Worm (Caenorhabditis elegans) whole organism, L2 larva: ENCODE measurements around the gene nhr-71.
A peak's percentile ranks its signal among the peaks of the same experiment; 100 is the strongest.

Source experiments
- C34F6.9 ChIP-seq: fragments of 150-350 bp; optimal IDR thresholded peaks from 2 replicates; lab custom pipeline; 2014; ENCODE audit warnings: missing biosample characterization, missing genetic modification characterization
- R02D3.7 ChIP-seq: fragments of 150-350 bp; optimal IDR thresholded peaks from 2 replicates; lab custom pipeline; 2014; ENCODE audit warnings: missing biosample characterization, missing genetic modification characterization
- Y55F3AM.14 ChIP-seq: fragments of 200-800 bp; sonication (Bioruptor generic); optimal IDR thresholded peaks from 2 replicates; lab custom pipeline; 2018; ENCODE audit warnings: mild to moderate bottlenecking, missing genetic modification characterization, missing compliant biosample characterization
- blmp-1 ChIP-seq: sonication (generic microtip); optimal IDR thresholded peaks from 2 replicates; lab custom pipeline; 2017; ENCODE audit warnings: missing genetic modification characterization, mild to moderate bottlenecking, missing compliant biosample characterization, antibody characterized with exemption, moderate library complexity; ENCODE audit not compliant: insufficient read depth
- ceh-16 ChIP-seq: fragments of 150-350 bp; optimal IDR thresholded peaks from 2 replicates; lab custom pipeline; 2014; ENCODE audit warnings: missing biosample characterization, missing genetic modification characterization
- crh-2 ChIP-seq: sonication (generic microtip); optimal IDR thresholded peaks from 2 replicates; lab custom pipeline; 2017; ENCODE audit warnings: missing biosample characterization, missing genetic modification characterization
- dmd-4 ChIP-seq: sonication (generic microtip); optimal IDR thresholded peaks from 2 replicates; lab custom pipeline; 2017; ENCODE audit warnings: missing biosample characterization, missing genetic modification characterization
- egl-27 ChIP-seq: sonication (generic microtip); optimal IDR thresholded peaks from 3 replicates; lab custom pipeline; 2017; ENCODE audit warnings: missing biosample characterization, missing genetic modification reagents, missing genetic modification characterization
- elt-3 ChIP-seq: sonication (generic microtip); optimal IDR thresholded peaks from 2 replicates; lab custom pipeline; 2017; ENCODE audit warnings: missing biosample characterization, missing genetic modification characterization
- gmeb-1 ChIP-seq: fragments of 150-350 bp; optimal IDR thresholded peaks from 2 replicates; lab custom pipeline; 2014; ENCODE audit warnings: missing biosample characterization, missing genetic modification characterization
- lin-13 ChIP-seq: fragments of 150-350 bp; optimal IDR thresholded peaks from 2 replicates; lab custom pipeline; 2014; ENCODE audit warnings: missing biosample characterization, missing genetic modification reagents, missing genetic modification characterization
- lsy-2 ChIP-seq, 2 experiments: fragments of 150-350 bp in 1 of 2; sonication (generic microtip) in 1 of 2; optimal IDR thresholded peaks; 2 replicates each; lab custom pipeline; 2014 to 2017; ENCODE audit warnings: missing biosample characterization in 2 of 2, missing genetic modification characterization in 2 of 2
- mab-5 ChIP-seq: fragments of 150-350 bp; optimal IDR thresholded peaks from 2 replicates; lab custom pipeline; 2014; ENCODE audit warnings: missing biosample characterization, missing genetic modification characterization
- mbf-1 ChIP-seq: sonication (generic microtip); optimal IDR thresholded peaks from 2 replicates; lab custom pipeline; 2017; ENCODE audit warnings: missing biosample characterization, missing genetic modification characterization
- mdl-1 ChIP-seq, 2 experiments: fragments of 150-350 bp in 1 of 2; sonication (generic microtip) in 1 of 2; optimal IDR thresholded peaks; 2 replicates each; lab custom pipeline; 2017; ENCODE audit warnings: missing biosample characterization in 2 of 2, missing genetic modification characterization in 2 of 2
- nhr-10 ChIP-seq: sonication (generic microtip); optimal IDR thresholded peaks from 2 replicates; lab custom pipeline; 2017; ENCODE audit warnings: missing biosample characterization, missing genetic modification characterization
- nhr-11 ChIP-seq: fragments of 150-350 bp; optimal IDR thresholded peaks from 2 replicates; lab custom pipeline; 2014; ENCODE audit warnings: missing biosample characterization, missing genetic modification characterization
- nhr-129 ChIP-seq: fragments of 150-350 bp; optimal IDR thresholded peaks from 2 replicates; lab custom pipeline; 2014; ENCODE audit warnings: missing biosample characterization, missing genetic modification characterization
- nhr-21 ChIP-seq: fragments of 150-350 bp; optimal IDR thresholded peaks from 2 replicates; lab custom pipeline; 2014; ENCODE audit warnings: missing biosample characterization, missing genetic modification characterization
- nhr-23 ChIP-seq: fragments of 150-350 bp; optimal IDR thresholded peaks from 2 replicates; lab custom pipeline; 2014; ENCODE audit warnings: missing biosample characterization, missing genetic modification reagents, missing genetic modification characterization
- nhr-237 ChIP-seq: fragments of 150-350 bp; optimal IDR thresholded peaks from 2 replicates; lab custom pipeline; 2014; ENCODE audit warnings: missing biosample characterization, missing genetic modification characterization
- nhr-25 ChIP-seq: fragments of 150-350 bp; sonication (generic microtip); optimal IDR thresholded peaks from 3 replicates; lab custom pipeline; 2014; ENCODE audit warnings: missing biosample characterization, missing genetic modification characterization
- nhr-6 ChIP-seq: fragments of 150-350 bp; optimal IDR thresholded peaks from 2 replicates; lab custom pipeline; 2014; ENCODE audit warnings: missing biosample characterization, missing genetic modification characterization
- nhr-77 ChIP-seq: fragments of 150-350 bp; optimal IDR thresholded peaks from 2 replicates; lab custom pipeline; 2014; ENCODE audit warnings: missing biosample characterization, missing genetic modification characterization
- sem-4 ChIP-seq: fragments of 150-350 bp; optimal IDR thresholded peaks from 2 replicates; lab custom pipeline; 2014; ENCODE audit warnings: missing biosample characterization, missing genetic modification reagents, missing genetic modification characterization
- skn-1 ChIP-seq: sonication (generic microtip); optimal IDR thresholded peaks from 2 replicates; lab custom pipeline; 2017; ENCODE audit warnings: missing biosample characterization, missing genetic modification characterization
- sma-3 ChIP-seq: sonication (generic microtip); optimal IDR thresholded peaks from 2 replicates; lab custom pipeline; 2016; ENCODE audit warnings: missing genetic modification reagents, missing genetic modification characterization, missing compliant biosample characterization
- sma-9 ChIP-seq, 2 experiments: fragments of 150-350 bp in 1 of 2; sonication (generic microtip) in 1 of 2; optimal IDR thresholded peaks; 2 replicates each; lab custom pipeline; 2014 to 2016; ENCODE audit warnings: missing genetic modification characterization in 2 of 2, mild to moderate bottlenecking in 1 of 2, missing biosample characterization in 1 of 2, missing compliant biosample characterization in 1 of 2, missing genetic modification reagents in 1 of 2, moderate library complexity in 1 of 2
- snpc-4 ChIP-seq: fragments of 150-350 bp; optimal IDR thresholded peaks from 2 replicates; lab custom pipeline; 2014; ENCODE audit warnings: missing biosample characterization, missing genetic modification characterization
- unc-39 ChIP-seq: fragments of 150-350 bp; optimal IDR thresholded peaks from 2 replicates; lab custom pipeline; 2014; ENCODE audit warnings: missing biosample characterization, missing genetic modification characterization
- ztf-1 ChIP-seq: fragments of 200-800 bp; sonication (Bioruptor generic); conservative IDR thresholded peaks from 2 replicates; pipeline ENCODE4 v1.3.6; 2022; ENCODE audit warnings: missing genetic modification characterization, missing compliant biosample characterization
- ztf-4 ChIP-seq: fragments of 150-350 bp; optimal IDR thresholded peaks from 2 replicates; lab custom pipeline; 2014; ENCODE audit warnings: missing biosample characterization, missing genetic modification characterization

The nhr-71 gene

ce11 chrX:13700642-13701233 is 46.4 kb upstream of the nhr-71 start (continued):
- TF ChIP-seq unc-39 (peak; percentile 99), sem-4 (tag; lab: Kevin White, UChicago) (peak; percentile 99), ceh-16 (tag; lab: Kevin White, UChicago) (peak; percentile 98), snpc-4 (peak; percentile 94), mbf-1 (peak; percentile 78), nhr-237 (tag; lab: Kevin White, UChicago) (peak; percentile 99), nhr-6 (tag; lab: Kevin White, UChicago) (peak; percentile 100), sma-3 (peak; percentile 99), ztf-1 (GFP tag; lab: Robert Waterston, UW) (0 out of 2 replicates have a peak, but pooled peaks have one; percentile 78), nhr-77 (tag; lab: Kevin White, UChicago) (peak; percentile 97)

ce11 chrX:13702923-13703322 is 44.2 kb upstream of the nhr-71 start:
- no peak for TF ChIP-seq blmp-1 (tag; lab: Kevin White, UChicago)

- TF ChIP-seq C34F6.9 (tag; lab: Kevin White, UChicago) (no peak), gmeb-1 (tag; lab: Kevin White, UChicago) (no peak), mab-5 (tag; lab: Kevin White, UChicago) (no peak), nhr-11 (tag; lab: Kevin White, UChicago) (no peak), ceh-16 (tag; lab: Kevin White, UChicago) (no peak), lin-13 (GFP tag; lab: Kevin White, UChicago) (no peak), elt-3 (no peak), lsy-2 (tag; optimal IDR thresholded peaks at IDR 0.05; lab: Kevin White, UChicago) (no peak), ztf-1 (GFP tag; lab: Robert Waterston, UW) (no peak), crh-2 (no peak), dmd-4 (no peak), R02D3.7 (no peak), nhr-10 (tag; lab: Kevin White, UChicago) (no peak), nhr-77 (tag; lab: Kevin White, UChicago) (no peak), skn-1 (tag; lab: Kevin White, UChicago) (no peak)
Observed at ce11 chrX:13706607-13707006, 40.5 kb upstream of the nhr-71 start, which contains the start of gene K02D3.1. TSS of gene K02D3.1 (plus strand) at chrX:13706907.

ce11 chrX:13709060-13709459 is 38.1 kb upstream of the nhr-71 start:
- no peak for TF ChIP-seq skn-1 (tag; lab: Kevin White, UChicago)
- TF ChIP-seq snpc-4: peak; percentile 58
- TF ChIP-seq, all 48 proteins: peak for 1

- TF ChIP-seq ceh-16 (tag; lab: Kevin White, UChicago): no peak
- TF ChIP-seq ztf-4 (tag; lab: Kevin White, UChicago): no peak
- TF ChIP-seq nhr-10 (tag; lab: Kevin White, UChicago): no peak
- no peak for TF ChIP-seq sma-3
- no peak for TF ChIP-seq egl-27 (tag; lab: Kevin White, UChicago)
- TF ChIP-seq mdl-1 (tag; optimal IDR thresholded peaks at IDR 0.05; lab: Kevin White, UChicago): no peak
- TF ChIP-seq nhr-77 (tag; lab: Kevin White, UChicago): no peak
- TF ChIP-seq nhr-6 (tag; lab: Kevin White, UChicago): no peak
- no peak for TF ChIP-seq Y55F3AM.14 (GFP tag; lab: Kevin White, UChicago)
- TF ChIP-seq nhr-237 (tag; lab: Kevin White, UChicago): no peak
- TF ChIP-seq lsy-2 (tag; optimal IDR thresholded peaks at IDR 0.05; lab: Kevin White, UChicago): no peak
- no peak for TF ChIP-seq nhr-23
- TF ChIP-seq nhr-25 (tag; lab: Kevin White, UChicago): no peak
Observed at ce11 chrX:13711909-13712308, 35.2 kb upstream of the nhr-71 start, which contains the start of gene K02D3.2. TSS of gene K02D3.2 (minus strand) at chrX:13712009.

ce11 chrX:13712992-13713391 is 34.1 kb upstream of the nhr-71 start:
- TF ChIP-seq nhr-11 (tag; lab: Kevin White, UChicago): no peak
- peak; percentile 22 for TF ChIP-seq nhr-129
- no peak for TF ChIP-seq nhr-21 (tag; lab: Kevin White, UChicago)
- no peak for TF ChIP-seq lin-13 (GFP tag; lab: Kevin White, UChicago)
- peak; percentile 44 for TF ChIP-seq sma-9 (GFP tag; optimal IDR thresholded peaks at IDR 0.05; lab: Kevin White, UChicago)
- no peak for TF ChIP-seq sma-9 (tag; optimal IDR thresholded peaks at IDR 0.05; lab: Kevin White, UChicago)
- no peak for TF ChIP-seq nhr-237 (tag; lab: Kevin White, UChicago)
- peak in 1 of 2 experiments; percentile 41 for TF ChIP-seq lsy-2 (tag; optimal IDR thresholded peaks at IDR 0.05; lab: Kevin White, UChicago)
- TF ChIP-seq, all 48 proteins: peak for 3
